Fruit fly (Drosophila melanogaster) whole organism, embryonic: Measurements from ENCODE around the gene Eig71Eg.

Source experiments
- Blimp-1 ChIP-seq: fragments of 200-800 bp; sonication (Bioruptor generic); optimal IDR thresholded peaks from 3 replicates; lab custom pipeline; 2018; ENCODE audit warnings: missing biosample characterization, missing genetic modification characterization, mild to moderate bottlenecking, moderate library complexity, missing genetic modification reagents
- BtbVII ChIP-seq: fragments of 200-800 bp; sonication (Bioruptor generic); optimal IDR thresholded peaks from 3 replicates; lab custom pipeline; 2017; ENCODE audit warnings: missing biosample characterization, mild to moderate bottlenecking, missing genetic modification characterization
- CG11723 ChIP-seq: fragments of 200-800 bp; sonication (Bioruptor generic); optimal IDR thresholded peaks from 2 replicates; lab custom pipeline; 2017; ENCODE audit warnings: missing biosample characterization, mild to moderate bottlenecking, missing genetic modification characterization
- CG12391 ChIP-seq: fragments of 200-800 bp; sonication (Bioruptor generic); optimal IDR thresholded peaks from 3 replicates; lab custom pipeline; 2018; ENCODE audit warnings: missing biosample characterization, mild to moderate bottlenecking, missing genetic modification characterization, moderate library complexity
- CG13296 ChIP-seq: fragments of 200-800 bp; sonication (Bioruptor generic); optimal IDR thresholded peaks from 3 replicates; lab custom pipeline; 2018; ENCODE audit warnings: missing biosample characterization, mild to moderate bottlenecking, missing genetic modification characterization
- CG14710 ChIP-seq: fragments of 200-800 bp; sonication (Bioruptor generic); optimal IDR thresholded peaks from 3 replicates; lab custom pipeline; 2019; ENCODE audit warnings: missing biosample characterization, mild to moderate bottlenecking, missing genetic modification characterization, moderate library complexity
- CG15269 ChIP-seq: fragments of 200-800 bp; sonication (Bioruptor generic); optimal IDR thresholded peaks from 2 replicates; lab custom pipeline; 2018; ENCODE audit warnings: missing biosample characterization, mild to moderate bottlenecking, missing genetic modification characterization, moderate library complexity
- CG1602 ChIP-seq: fragments of 200-800 bp; sonication (Bioruptor generic); optimal IDR thresholded peaks from 3 replicates; lab custom pipeline; 2016; ENCODE audit warnings: missing biosample characterization, missing genetic modification characterization
- CG2202 ChIP-seq: fragments of 200-800 bp; sonication (Bioruptor generic); optimal IDR thresholded peaks from 2 replicates; lab custom pipeline; 2018; ENCODE audit warnings: missing biosample characterization, mild to moderate bottlenecking, missing genetic modification characterization
- CG30403 ChIP-seq: fragments of 200-800 bp; sonication (Bioruptor generic); optimal IDR thresholded peaks from 3 replicates; lab custom pipeline; 2016; ENCODE audit warnings: missing biosample characterization, missing genetic modification characterization
- CG31365 ChIP-seq: fragments of 200-800 bp; sonication (Bioruptor generic); optimal IDR thresholded peaks from 2 replicates; lab custom pipeline; 2018; ENCODE audit warnings: missing biosample characterization, mild to moderate bottlenecking, missing genetic modification characterization
- CG31441 ChIP-seq: fragments of 200-800 bp; sonication (Bioruptor generic); IDR thresholded peaks from 2 replicates; pipeline ENCODE4 v1.3.6; 2022; ENCODE audit warnings: missing biosample characterization, missing genetic modification characterization
- CG34224 ChIP-seq: fragments of 200-800 bp; sonication (Bioruptor generic); IDR thresholded peaks from 3 replicates; pipeline ENCODE4 v1.3.6; 2022; ENCODE audit warnings: missing biosample characterization, missing genetic modification characterization; ENCODE audit not compliant: partially characterized antibody
- CG34376 ChIP-seq: fragments of 200-800 bp; sonication (Bioruptor generic); optimal IDR thresholded peaks from 2 replicates; lab custom pipeline; 2018; ENCODE audit warnings: missing biosample characterization, mild to moderate bottlenecking, missing genetic modification characterization
- CG4328 ChIP-seq: fragments of 200-800 bp; sonication (Bioruptor generic); optimal IDR thresholded peaks from 3 replicates; lab custom pipeline; 2017; ENCODE audit warnings: missing biosample characterization, missing genetic modification reagents, missing genetic modification characterization
- CG4820 ChIP-seq: fragments of 200-800 bp; sonication (Bioruptor generic); optimal IDR thresholded peaks from 3 replicates; lab custom pipeline; 2016; ENCODE audit warnings: missing biosample characterization, missing genetic modification characterization
- CG6765 ChIP-seq: fragments of 200-800 bp; sonication (Bioruptor generic); optimal IDR thresholded peaks from 3 replicates; lab custom pipeline; 2017; ENCODE audit warnings: missing biosample characterization, mild to moderate bottlenecking, missing genetic modification characterization
- CTCF ChIP-seq: fragments of 200-800 bp; sonication (Bioruptor generic); optimal IDR thresholded peaks from 2 replicates; lab custom pipeline; 2017; ENCODE audit warnings: missing biosample characterization, mild to moderate bottlenecking, missing genetic modification characterization, moderate library complexity
- D19B ChIP-seq: fragments of 200-800 bp; sonication (Bioruptor generic); optimal IDR thresholded peaks from 2 replicates; lab custom pipeline; 2017; ENCODE audit warnings: missing biosample characterization, mild to moderate bottlenecking, missing genetic modification characterization
- Dad ChIP-seq: fragments of 200-800 bp; sonication (Bioruptor generic); optimal IDR thresholded peaks from 3 replicates; lab custom pipeline; 2016; ENCODE audit warnings: missing biosample characterization, missing genetic modification characterization
- Hey ChIP-seq: fragments of 200-800 bp; sonication (Bioruptor generic); optimal IDR thresholded peaks from 3 replicates; lab custom pipeline; 2018; ENCODE audit warnings: missing biosample characterization, mild to moderate bottlenecking, missing genetic modification characterization
- Med ChIP-seq: fragments of 200-800 bp; sonication (Bioruptor generic); peaks from one replicate; lab custom pipeline; 2016; ENCODE audit warnings: missing biosample characterization, missing genetic modification characterization, mild to moderate bottlenecking, inconsistent platforms, moderate library complexity
- NC2β ChIP-seq: fragments of 200-800 bp; sonication (Bioruptor generic); optimal IDR thresholded peaks from 2 replicates; lab custom pipeline; 2016; ENCODE audit warnings: missing biosample characterization, missing genetic modification characterization
- Nf-YA ChIP-seq: fragments of 200-800 bp; sonication (Bioruptor generic); IDR thresholded peaks from 2 replicates; pipeline ENCODE4 v1.3.6; 2022; ENCODE audit warnings: missing biosample characterization, missing genetic modification characterization
- Nf-YB ChIP-seq: fragments of 200-800 bp; sonication (Bioruptor generic); optimal IDR thresholded peaks from 3 replicates; lab custom pipeline; 2019; ENCODE audit warnings: missing biosample characterization, mild to moderate bottlenecking, missing genetic modification characterization, moderate library complexity
- PHDP ChIP-seq: fragments of 200-800 bp; sonication (Bioruptor generic); optimal IDR thresholded peaks from 3 replicates; lab custom pipeline; 2018; ENCODE audit warnings: missing biosample characterization, mild to moderate bottlenecking, missing genetic modification characterization, moderate library complexity
- Scr ChIP-seq: fragments of 200-800 bp; sonication (Bioruptor generic); IDR thresholded peaks from 2 replicates; pipeline ENCODE4 v1.3.6; 2022; ENCODE audit warnings: missing biosample characterization, missing genetic modification characterization; ENCODE audit not compliant: partially characterized antibody
- Sox100B ChIP-seq: fragments of 200-800 bp; sonication (Bioruptor generic); optimal IDR thresholded peaks from 3 replicates; lab custom pipeline; 2018; ENCODE audit warnings: missing biosample characterization, mild to moderate bottlenecking, missing genetic modification characterization
- aop ChIP-seq: fragments of 200-800 bp; sonication (Bioruptor generic); IDR thresholded peaks from 2 replicates; pipeline ENCODE4 v1.3.6; 2022; ENCODE audit warnings: missing biosample characterization, missing genetic modification characterization
- az2 ChIP-seq: fragments of 200-800 bp; sonication (Bioruptor generic); optimal IDR thresholded peaks from 3 replicates; lab custom pipeline; 2016; ENCODE audit warnings: missing biosample characterization, missing genetic modification characterization
- bcd ChIP-seq: fragments of 200-800 bp; sonication (Bioruptor generic); optimal IDR thresholded peaks from 2 replicates; lab custom pipeline; 2017; ENCODE audit warnings: missing biosample characterization, mild to moderate bottlenecking, missing genetic modification characterization
- bigmax ChIP-seq: fragments of 200-800 bp; sonication (Bioruptor generic); optimal IDR thresholded peaks from 2 replicates; lab custom pipeline; 2018; ENCODE audit warnings: missing biosample characterization, mild to moderate bottlenecking, missing genetic modification characterization
- br ChIP-seq: fragments of >200 bp; optimal IDR thresholded peaks from 2 replicates; lab custom pipeline; 2017
- bsh ChIP-seq, 2 experiments: fragments of 200-800 bp; sonication (Bioruptor generic); optimal IDR thresholded peaks; 2 replicates each; lab custom pipeline; 2017 to 2018; ENCODE audit warnings: mild to moderate bottlenecking in 2 of 2, missing biosample characterization in 2 of 2, missing genetic modification characterization in 2 of 2, moderate library complexity in 1 of 2
- chif ChIP-seq, 2 experiments: fragments of 200-800 bp; sonication (Bioruptor generic); optimal IDR thresholded peaks; 3 replicates each; lab custom pipeline; 2016; ENCODE audit warnings: missing biosample characterization in 2 of 2, missing genetic modification characterization in 2 of 2
- crol ChIP-seq: fragments of 200-800 bp; sonication (Bioruptor generic); IDR thresholded peaks from 2 replicates; pipeline ENCODE4 v1.3.6; 2022; ENCODE audit warnings: missing biosample characterization, missing genetic modification characterization
- fd102C ChIP-seq: fragments of 200-800 bp; sonication (Bioruptor generic); optimal IDR thresholded peaks from 2 replicates; lab custom pipeline; 2018; ENCODE audit warnings: missing biosample characterization, mild to moderate bottlenecking, missing genetic modification characterization, moderate library complexity
- gcm ChIP-seq: fragments of 200-800 bp; sonication (Bioruptor generic); optimal IDR thresholded peaks from 2 replicates; lab custom pipeline; 2019; ENCODE audit warnings: missing biosample characterization, mild to moderate bottlenecking, missing genetic modification characterization, moderate library complexity
- lmd ChIP-seq: fragments of 200-800 bp; sonication (Bioruptor generic); IDR thresholded peaks from 2 replicates; pipeline ENCODE4 v1.3.6; 2022; ENCODE audit warnings: missing biosample characterization, missing genetic modification characterization
- nau ChIP-seq: fragments of 200-800 bp; sonication (Bioruptor generic); optimal IDR thresholded peaks from 3 replicates; lab custom pipeline; 2017; ENCODE audit warnings: missing biosample characterization, mild to moderate bottlenecking, missing genetic modification characterization, missing genetic modification reagents
- odd ChIP-seq: fragments of 200-800 bp; sonication (Bioruptor generic); optimal IDR thresholded peaks from 2 replicates; lab custom pipeline; 2017; ENCODE audit warnings: missing biosample characterization, mild to moderate bottlenecking, missing genetic modification characterization
- phol ChIP-seq: fragments of 200-800 bp; sonication (Bioruptor generic); optimal IDR thresholded peaks from 3 replicates; lab custom pipeline; 2018; ENCODE audit warnings: missing biosample characterization, mild to moderate bottlenecking, missing genetic modification characterization, moderate library complexity
- sd ChIP-seq: fragments of 200-800 bp; sonication (Bioruptor generic); optimal IDR thresholded peaks from 3 replicates; lab custom pipeline; 2018; ENCODE audit warnings: missing biosample characterization, mild to moderate bottlenecking, missing genetic modification characterization, moderate library complexity
- sens-2 ChIP-seq: fragments of 200-800 bp; sonication (Bioruptor generic); IDR thresholded peaks from 2 replicates; pipeline ENCODE4 v1.3.6; 2022; ENCODE audit warnings: missing biosample characterization, missing genetic modification characterization
- seq ChIP-seq: fragments of 200-800 bp; sonication (Bioruptor generic); IDR thresholded peaks from 2 replicates; pipeline ENCODE4 v1.3.6; 2022; ENCODE audit warnings: missing biosample characterization, missing genetic modification characterization
- sug ChIP-seq: fragments of 200-800 bp; optimal IDR thresholded peaks from 2 replicates; lab custom pipeline; 2019; ENCODE audit warnings: missing biosample characterization, mild to moderate bottlenecking, missing genetic modification characterization, moderate library complexity
- vvl ChIP-seq: fragments of 200-800 bp; sonication (Bioruptor generic); IDR thresholded peaks from 2 replicates; pipeline ENCODE4 v1.3.6; 2022; ENCODE audit warnings: missing biosample characterization, missing genetic modification characterization
- wdn ChIP-seq: fragments of 200-800 bp; sonication (Bioruptor generic); IDR thresholded peaks from 2 replicates; pipeline ENCODE4 v1.3.6; 2022; ENCODE audit warnings: missing biosample characterization, missing genetic modification characterization
- zen ChIP-seq: fragments of 200-800 bp; sonication (Bioruptor generic); optimal IDR thresholded peaks from 3 replicates; lab custom pipeline; 2018; ENCODE audit warnings: missing biosample characterization, mild to moderate bottlenecking, missing genetic modification characterization, moderate library complexity

The Eig71Eg gene

DNA sequence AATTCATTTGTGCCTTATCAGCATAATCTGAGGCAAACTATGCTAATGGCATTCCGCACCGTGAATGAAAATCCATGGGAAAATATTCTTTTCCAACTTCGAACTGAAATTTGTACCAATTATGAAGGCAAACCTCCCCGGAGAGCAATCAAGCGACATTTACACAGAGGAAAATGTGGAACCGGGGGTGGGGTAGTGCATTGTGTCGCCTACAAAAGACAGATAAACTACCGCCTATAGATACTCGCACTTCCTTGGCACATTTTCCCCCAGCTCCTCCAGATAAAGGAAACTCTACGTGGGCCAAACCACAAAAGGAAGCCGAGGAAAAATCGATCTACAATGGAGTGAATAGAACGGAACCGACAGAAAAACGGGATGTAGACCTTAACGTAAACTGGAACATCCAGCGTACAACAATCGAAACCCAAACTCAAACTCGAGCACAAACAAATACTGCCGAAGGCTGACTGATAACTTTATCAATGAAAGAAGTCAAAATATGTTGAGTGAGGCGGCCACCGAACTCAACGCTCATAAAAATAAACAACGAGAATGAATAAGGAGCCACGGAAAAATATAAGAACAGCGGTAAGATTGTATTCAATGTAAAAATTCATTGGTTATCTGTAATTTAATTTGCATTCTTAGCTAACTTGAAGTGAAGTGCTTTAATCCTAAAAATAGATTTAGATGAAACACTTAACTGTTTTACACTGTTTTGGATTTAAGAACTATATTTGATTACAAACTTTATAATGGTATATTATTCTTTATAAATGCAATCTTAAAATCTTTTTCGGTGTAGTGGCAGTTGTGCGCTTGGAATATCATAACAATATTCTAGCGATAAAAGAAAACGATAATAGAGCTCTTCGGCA, 33.5 kb downstream of the Eig71Eg start (continued):
- TF ChIP-seq az2 (GFP tag; lab: Kevin White, UChicago) (no peak), wdn (GFP tag; lab: Robert Waterston, UW) (0 out of 2 replicates have a peak, but pooled peaks have one; percentile 10), D19B (GFP tag; lab: Kevin White, UChicago) (no peak), CG1602 (no peak), CG15269 (tag; lab: Kevin White, UChicago) (peak; percentile 20), bigmax (no peak), PHDP (peak; percentile 54), phol (tag; lab: Kevin White, UChicago) (peak; percentile 73), CG2202 (tag; lab: Kevin White, UChicago) (no peak), Hey (tag; lab: Kevin White, UChicago) (no peak), CG11723 (GFP tag; lab: Kevin White, UChicago) (no peak), CG4328 (GFP tag; lab: Kevin White, UChicago) (no peak), Sox100B (GFP tag; lab: Kevin White, UChicago) (peak; percentile 66), CG30403 (GFP tag; lab: Kevin White, UChicago) (peak; percentile 53), CG12391 (peak; percentile 59), NC2β (no peak), Dad (GFP tag; lab: Kevin White, UChicago) (no peak), Blimp-1 (GFP tag; lab: Kevin White, UChicago) (peak; percentile 84), CG31365 (no peak), crol (GFP tag; lab: Robert Waterston, UW) (no peak), CG34376 (GFP tag; lab: Kevin White, UChicago) (peak; percentile 34), aop (GFP tag; lab: Robert Waterston, UW) (no peak), sug (tag; lab: Kevin White, UChicago) (peak; percentile 79), CG14710 (tag; lab: Kevin White, UChicago) (peak; percentile 77), CG13296 (GFP tag; lab: Kevin White, UChicago) (peak; percentile 30), fd102C (GFP tag; lab: Kevin White, UChicago) (no peak), sens-2 (GFP tag; lab: Robert Waterston, UW) (no peak), CTCF (GFP tag; lab: Kevin White, UChicago) (peak; percentile 19), bcd (GFP tag; lab: Kevin White, UChicago) (peak; percentile 37), Med (GFP tag; lab: Kevin White, UChicago) (no peak), lmd (no peak), Scr (GFP tag; lab: Robert Waterston, UW) (no peak), sd (tag; lab: Kevin White, UChicago) (peak; percentile 51), Nf-YA (GFP tag; lab: Robert Waterston, UW) (no peak; the same call in 1 of the 2 replicates), CG4820 (peak; percentile 64), gcm (GFP tag; lab: Kevin White, UChicago) (peak; percentile 10), CG6765 (GFP tag; lab: Kevin White, UChicago) (no peak), zen (tag; lab: Kevin White, UChicago) (peak; percentile 64), Nf-YB (GFP tag; lab: Kevin White, UChicago) (no peak), chif (GFP tag; optimal IDR thresholded peaks at IDR 0.05; lab: Kevin White, UChicago) (no peak), br (lab: Kevin White, UChicago) (no peak), bsh (GFP tag; optimal IDR thresholded peaks at IDR 0.05; lab: Kevin White, UChicago) (peak in 1 of 2 experiments; percentile 55), odd (GFP tag; lab: Kevin White, UChicago) (peak; percentile 31), seq (GFP tag; lab: Robert Waterston, UW) (no peak), vvl (GFP tag; lab: Robert Waterston, UW) (no peak), BtbVII (peak; percentile 60), nau (peak; percentile 12), CG34224 (GFP tag; lab: Robert Waterston, UW) (no peak), CG31441 (GFP tag; lab: Robert Waterston, UW) (peak; percentile 71)
